Worm (Caenorhabditis elegans) whole organism, L1 larva: ENCODE measurements around the gene C35B1.9.

Source experiments
- C04F5.9 ChIP-seq: sonication (generic microtip); optimal IDR thresholded peaks from 2 replicates; lab custom pipeline; 2016; ENCODE audit warnings: missing genetic modification characterization, missing compliant biosample characterization
- C16A3.4 ChIP-seq: fragments of 150-350 bp; optimal IDR thresholded peaks from 2 replicates; lab custom pipeline; 2014; ENCODE audit warnings: missing biosample characterization, missing genetic modification characterization
- C34B4.2 ChIP-seq: sonication (generic microtip); optimal IDR thresholded peaks from 2 replicates; lab custom pipeline; 2017; ENCODE audit warnings: mild to moderate bottlenecking, missing genetic modification characterization, missing compliant biosample characterization
- alr-1 ChIP-seq: fragments of 200-800 bp; sonication (Bioruptor generic); optimal IDR thresholded peaks from 2 replicates; lab custom pipeline; 2018; ENCODE audit warnings: borderline replicate concordance, mild to moderate bottlenecking, missing genetic modification characterization, missing compliant biosample characterization
- aly-2 ChIP-seq: fragments of 150-350 bp; optimal IDR thresholded peaks from 2 replicates; lab custom pipeline; 2014; ENCODE audit warnings: missing biosample characterization, missing genetic modification characterization
- blmp-1 ChIP-seq: fragments of 150-350 bp; optimal IDR thresholded peaks from 2 replicates; lab custom pipeline; 2014; ENCODE audit warnings: missing biosample characterization, missing genetic modification characterization
- ceh-63 ChIP-seq: fragments of 200-800 bp; sonication (Bioruptor generic); optimal IDR thresholded peaks from 2 replicates; lab custom pipeline; 2018; ENCODE audit warnings: mild to moderate bottlenecking, missing genetic modification characterization, missing compliant biosample characterization
- ceh-88 ChIP-seq: fragments of 200-800 bp; sonication (Bioruptor generic); IDR thresholded peaks from 2 replicates; pipeline ENCODE4 v1.3.6; 2022; ENCODE audit warnings: missing genetic modification characterization, missing compliant biosample characterization
- dpl-1 ChIP-seq, 3 experiments: fragments of 150-350 bp in 2 of 3; sonication (generic microtip) in 1 of 3; optimal IDR thresholded peaks; 2 replicates each; lab custom pipeline; 2014 to 2017; ENCODE audit warnings: missing biosample characterization in 3 of 3, missing genetic modification characterization in 3 of 3, missing genetic modification reagents in 3 of 3
- efl-1 ChIP-seq, 4 experiments: fragments of 150-350 bp; optimal IDR thresholded peaks in 3 of 4; peaks in 1 of 4; 1 replicate in 1 of 4; 2 replicates in 3 of 4; lab custom pipeline; 2014; ENCODE audit warnings: missing biosample characterization in 2 of 4, missing genetic modification characterization in 2 of 4, missing genetic modification reagents in 2 of 4
- efl-3 ChIP-seq: fragments of 200-800 bp; sonication (Bioruptor generic); optimal IDR thresholded peaks from 2 replicates; lab custom pipeline; 2018; ENCODE audit warnings: mild to moderate bottlenecking, missing genetic modification characterization, missing compliant biosample characterization
- elt-2 ChIP-seq: sonication (generic microtip); optimal IDR thresholded peaks from 2 replicates; lab custom pipeline; 2016; ENCODE audit warnings: missing genetic modification characterization, mild to moderate bottlenecking, inconsistent platforms, missing compliant biosample characterization, missing genetic modification reagents
- elt-3 ChIP-seq, 6 experiments: fragments of 150-350 bp in 1 of 6; sonication (generic microtip); optimal IDR thresholded peaks; 2 replicates each; lab custom pipeline; 2017 to 2018; ENCODE audit warnings: missing biosample characterization in 6 of 6, missing genetic modification characterization in 6 of 6, inconsistent platforms in 1 of 6
- fkh-4 ChIP-seq: sonication (generic microtip); optimal IDR thresholded peaks from 2 replicates; lab custom pipeline; 2016; ENCODE audit warnings: missing compliant biosample characterization, missing genetic modification characterization, borderline replicate concordance
- fkh-8 ChIP-seq: sonication (generic microtip); optimal IDR thresholded peaks from 2 replicates; lab custom pipeline; 2016; ENCODE audit warnings: mild to moderate bottlenecking, missing genetic modification characterization, missing compliant biosample characterization
- hlh-17 ChIP-seq: fragments of 200-800 bp; sonication (Bioruptor generic); optimal IDR thresholded peaks from 2 replicates; lab custom pipeline; 2018; ENCODE audit warnings: missing genetic modification characterization, mild to moderate bottlenecking, missing compliant biosample characterization, moderate library complexity, borderline replicate concordance
- hpl-2 ChIP-seq: fragments of 150-350 bp; optimal IDR thresholded peaks from 2 replicates; lab custom pipeline; 2014; ENCODE audit warnings: missing biosample characterization, missing genetic modification reagents, missing genetic modification characterization
- irx-1 ChIP-seq: sonication (generic microtip); optimal IDR thresholded peaks from 2 replicates; lab custom pipeline; 2016; ENCODE audit warnings: missing genetic modification characterization, missing compliant biosample characterization
- lin-14 ChIP-seq: fragments of 200-800 bp; sonication (Bioruptor generic); optimal IDR thresholded peaks from 2 replicates; lab custom pipeline; 2018; ENCODE audit warnings: mild to moderate bottlenecking, missing genetic modification characterization, moderate library complexity, missing compliant biosample characterization
- lin-35 ChIP-seq, 2 experiments: fragments of 150-350 bp; optimal IDR thresholded peaks; 2 replicates each; lab custom pipeline; 2014; ENCODE audit warnings: missing biosample characterization in 2 of 2, missing genetic modification characterization in 2 of 2, missing genetic modification reagents in 2 of 2
- lin-39 ChIP-seq: fragments of 150-350 bp; optimal IDR thresholded peaks from 2 replicates; lab custom pipeline; 2014; ENCODE audit warnings: missing biosample characterization, missing genetic modification reagents, missing genetic modification characterization
- lir-3 ChIP-seq: sonication (generic microtip); optimal IDR thresholded peaks from 2 replicates; lab custom pipeline; 2016; ENCODE audit warnings: mild to moderate bottlenecking, missing genetic modification characterization, moderate library complexity, missing compliant biosample characterization; ENCODE audit not compliant: poor library complexity
- nhr-11 ChIP-seq: fragments of 150-350 bp; optimal IDR thresholded peaks from 2 replicates; lab custom pipeline; 2014; ENCODE audit warnings: missing biosample characterization, missing genetic modification characterization
- nhr-12 ChIP-seq: sonication (generic microtip); optimal IDR thresholded peaks from 2 replicates; lab custom pipeline; 2017; ENCODE audit warnings: missing biosample characterization, missing genetic modification characterization
- nhr-19 ChIP-seq: fragments of 200-800 bp; sonication (Bioruptor generic); conservative IDR thresholded peaks from 2 replicates; pipeline ENCODE4 v1.3.6; 2022; ENCODE audit warnings: missing genetic modification characterization, missing compliant biosample characterization
- nhr-28 ChIP-seq: fragments of 150-350 bp; optimal IDR thresholded peaks from 2 replicates; lab custom pipeline; 2014; ENCODE audit warnings: missing biosample characterization, missing genetic modification characterization
- nhr-47 ChIP-seq: sonication (generic microtip); optimal IDR thresholded peaks from 2 replicates; lab custom pipeline; 2016; ENCODE audit warnings: mild to moderate bottlenecking, missing genetic modification characterization, moderate library complexity, missing compliant biosample characterization
- nhr-71 ChIP-seq: sonication (generic microtip); optimal IDR thresholded peaks from 2 replicates; lab custom pipeline; 2016; ENCODE audit warnings: mild to moderate bottlenecking, missing genetic modification characterization, moderate library complexity, missing compliant biosample characterization
- nhr-90 ChIP-seq: sonication (generic microtip); optimal IDR thresholded peaks from 2 replicates; lab custom pipeline; 2016; ENCODE audit warnings: mild to moderate bottlenecking, missing genetic modification characterization, missing compliant biosample characterization; ENCODE audit not compliant: poor library complexity
- pag-3 ChIP-seq: sonication (generic microtip); optimal IDR thresholded peaks from 2 replicates; lab custom pipeline; 2017; ENCODE audit warnings: missing genetic modification characterization, mild to moderate bottlenecking, missing compliant biosample characterization, antibody characterized with exemption, borderline replicate concordance; ENCODE audit not compliant: insufficient read depth
- snu-23 ChIP-seq: sonication (generic microtip); optimal IDR thresholded peaks from 2 replicates; lab custom pipeline; 2016; ENCODE audit warnings: missing genetic modification characterization, missing compliant biosample characterization
- sox-4 ChIP-seq: sonication (generic microtip); optimal IDR thresholded peaks from 2 replicates; lab custom pipeline; 2016; ENCODE audit warnings: missing genetic modification characterization, missing compliant biosample characterization
- sup-37 ChIP-seq: fragments of 200-800 bp; sonication (Bioruptor generic); optimal IDR thresholded peaks from 2 replicates; lab custom pipeline; 2018; ENCODE audit warnings: mild to moderate bottlenecking, missing genetic modification characterization, missing compliant biosample characterization
- swsn-7 ChIP-seq: sonication (generic microtip); optimal IDR thresholded peaks from 2 replicates; lab custom pipeline; 2016; ENCODE audit warnings: missing genetic modification characterization, missing compliant biosample characterization
- tbx-2 ChIP-seq: sonication (generic microtip); optimal IDR thresholded peaks from 2 replicates; lab custom pipeline; 2016; ENCODE audit warnings: missing genetic modification characterization, missing compliant biosample characterization
- unc-130 ChIP-seq: fragments of 150-350 bp; optimal IDR thresholded peaks from 2 replicates; lab custom pipeline; 2017; ENCODE audit warnings: missing biosample characterization, missing genetic modification characterization, inconsistent platforms
- unc-98 ChIP-seq: fragments of 200-800 bp; sonication (Bioruptor generic); IDR thresholded peaks from 2 replicates; pipeline ENCODE4 v1.3.6; 2022; ENCODE audit warnings: missing genetic modification characterization, missing compliant biosample characterization
- vab-15 ChIP-seq: sonication (generic microtip); optimal IDR thresholded peaks from 2 replicates; lab custom pipeline; 2017; ENCODE audit warnings: missing genotype, mild to moderate bottlenecking, missing genetic modification characterization, missing compliant biosample characterization
- xbp-1 ChIP-seq: sonication (generic microtip); optimal IDR thresholded peaks from 2 replicates; lab custom pipeline; 2016; ENCODE audit warnings: missing genetic modification characterization, missing compliant biosample characterization
- zag-1 ChIP-seq: fragments of 150-350 bp; optimal IDR thresholded peaks from 2 replicates; lab custom pipeline; 2014; ENCODE audit warnings: missing biosample characterization, missing genetic modification characterization
- ztf-11 ChIP-seq, 2 experiments: sonication (generic microtip); optimal IDR thresholded peaks; 2 replicates each; lab custom pipeline; 2016 to 2017; ENCODE audit warnings: missing genetic modification characterization in 2 of 2, missing biosample characterization in 1 of 2, missing compliant biosample characterization in 1 of 2

C35B1.9 gene

DNA sequence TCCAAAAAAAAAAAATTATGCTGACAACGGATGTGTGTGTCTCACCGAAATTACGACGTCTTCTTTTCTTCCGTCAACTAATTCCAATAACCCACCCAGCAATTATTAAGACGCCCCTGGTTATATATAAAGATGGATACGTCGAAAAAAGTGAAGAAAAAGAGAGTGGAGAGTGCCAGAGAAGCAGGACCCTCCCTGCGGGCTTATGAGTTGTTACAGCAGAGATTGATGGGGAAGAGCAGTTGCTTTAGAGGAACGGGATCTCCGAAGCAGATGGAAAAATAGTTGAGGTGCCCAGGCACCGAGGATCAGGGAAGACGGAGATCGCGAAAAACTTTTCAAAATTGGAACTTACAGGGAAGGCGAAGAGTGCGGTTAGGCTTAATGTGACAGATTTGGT, 25.4 kb downstream of the C35B1.9 start:
- TF ChIP-seq nhr-28 (tag; lab: Kevin White, UChicago) (no peak), alr-1 (tag; lab: Kevin White, UChicago) (no peak), ceh-63 (GFP tag; lab: Kevin White, UChicago) (no peak), fkh-8 (no peak), sup-37 (GFP tag; lab: Kevin White, UChicago) (no peak), xbp-1 (tag; lab: Kevin White, UChicago) (no peak), C16A3.4 (tag; lab: Kevin White, UChicago) (no peak), pag-3 (no peak)

DNA sequence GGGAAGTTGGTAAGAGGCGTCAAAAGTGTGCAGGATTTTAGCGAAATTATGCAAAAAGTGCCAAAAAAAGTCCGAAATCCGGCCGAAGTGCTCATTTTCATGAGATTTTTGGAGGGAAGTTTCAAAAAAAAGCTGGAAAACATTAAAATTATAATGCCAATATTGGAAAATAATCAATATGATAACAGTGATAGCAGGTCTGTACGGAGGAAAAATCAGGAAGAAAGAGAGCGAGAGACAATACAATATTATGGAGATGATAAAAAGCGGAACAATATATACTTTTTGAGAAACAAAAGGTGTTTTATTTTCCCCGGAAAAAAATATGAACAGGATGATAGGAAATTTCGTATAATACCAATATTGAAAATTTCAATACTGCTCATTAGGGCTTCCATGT, 27.3 kb downstream of the C35B1.9 start:
- TF ChIP-seq ceh-88 (GFP tag; lab: Robert Waterston, UW) (no peak), elt-3 (tag; optimal IDR thresholded peaks at IDR 0.05; lab: Kevin White, UChicago) (no peak), blmp-1 (tag; lab: Kevin White, UChicago) (no peak), lir-3 (tag; lab: Kevin White, UChicago) (no peak), vab-15 (tag; lab: Kevin White, UChicago) (no peak), nhr-71 (tag; lab: Kevin White, UChicago) (no peak), elt-2 (tag; lab: Kevin White, UChicago) (peak; percentile 34), nhr-90 (tag; lab: Kevin White, UChicago) (no peak)

DNA sequence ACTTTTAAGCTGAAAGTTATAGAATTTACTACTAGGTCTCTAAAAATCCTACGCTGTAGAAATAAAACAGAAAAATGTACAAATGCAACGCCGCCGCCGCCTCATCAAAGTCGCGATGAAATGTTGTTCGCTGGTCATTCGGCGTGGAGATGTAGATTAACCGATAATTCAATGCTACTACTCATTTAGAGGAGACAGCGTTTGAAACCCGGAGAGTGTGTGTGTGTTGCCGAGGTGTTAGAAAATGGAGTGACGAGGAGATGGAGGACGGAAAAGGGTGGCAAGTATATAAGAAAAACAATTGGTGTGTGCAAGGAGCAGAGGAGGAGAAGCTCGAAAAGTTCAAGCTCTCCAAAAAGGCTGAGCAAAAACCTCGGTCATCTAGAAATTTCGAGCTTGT, 28.5 kb downstream of the C35B1.9 start:
- peak in 1 of 3 experiments; percentile 17 for TF ChIP-seq dpl-1 (GFP tag; optimal IDR thresholded peaks at IDR 0.05; lab: Kevin White, UChicago)
- no peak for TF ChIP-seq efl-1 (optimal IDR thresholded peaks at IDR 0.05; lab: Kevin White, UChicago)
- TF ChIP-seq efl-1 (GFP tag; optimal IDR thresholded peaks at IDR 0.05 in 1 of 2; lab: Kevin White, UChicago): peak in 1 of 2 experiments; percentile 45
- TF ChIP-seq fkh-8: peak; percentile 2
- TF ChIP-seq snu-23 (GFP tag; lab: Kevin White, UChicago): peak; percentile 4
- peak; percentile 57 for TF ChIP-seq lin-14
- no peak for TF ChIP-seq hpl-2 (GFP tag; lab: Kevin White, UChicago)

ce11 chrIV:4051539-4051938, 29.2 kb downstream of the C35B1.9 start, which contains the start of gene wrt-5:
TSS of gene wrt-5 (minus strand) at chrIV:4051639.
- TF ChIP-seq unc-130 (tag; lab: Kevin White, UChicago): no peak
- no peak for TF ChIP-seq elt-2 (tag; lab: Kevin White, UChicago)
- no peak for TF ChIP-seq nhr-47 (tag; lab: Kevin White, UChicago)
- TF ChIP-seq nhr-28 (tag; lab: Kevin White, UChicago): no peak
- no peak for TF ChIP-seq swsn-7
- TF ChIP-seq, all 84 proteins: peak for 0

DNA sequence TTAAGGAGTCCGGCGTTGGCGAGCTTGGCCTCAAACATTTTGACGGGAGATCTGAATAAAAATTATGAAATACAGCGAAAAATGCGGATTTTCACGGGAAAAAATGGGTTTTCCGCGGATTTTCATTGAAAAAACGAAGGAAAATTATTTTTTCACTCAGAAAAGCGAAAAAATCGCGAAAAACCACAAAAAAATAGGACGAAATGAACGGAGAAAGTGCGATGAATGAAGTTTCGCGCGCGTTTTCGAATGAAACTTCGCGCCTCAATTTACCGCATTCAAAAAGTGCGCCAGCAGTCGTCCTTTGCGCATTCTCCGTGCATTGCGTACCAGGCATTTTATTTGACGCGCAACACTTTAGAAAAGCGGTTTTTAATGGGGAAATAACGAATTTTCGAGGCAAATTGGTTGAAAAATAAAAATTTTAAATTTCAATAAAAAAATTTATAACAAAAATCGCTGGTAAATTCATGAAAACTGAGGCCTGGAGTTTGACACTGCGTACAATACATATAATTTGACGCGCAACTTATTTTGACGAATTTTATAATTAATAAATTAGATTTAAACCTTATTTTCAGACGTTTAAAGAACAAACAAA, 31.2 kb downstream of the C35B1.9 start, which contains the start of gene pcn-1:
Gene pcn-1 (minus strand): TSS at position 51 of the 601 bp plus-strand sequence.
- TF ChIP-seq blmp-1 (tag; lab: Kevin White, UChicago) (peak; percentile 77), irx-1 (tag; lab: Kevin White, UChicago) (peak; percentile 99), zag-1 (tag; lab: Kevin White, UChicago) (peak; percentile 12), sox-4 (tag; lab: Kevin White, UChicago) (peak; percentile 97), tbx-2 (peak; percentile 99), C34B4.2 (tag; lab: Kevin White, UChicago) (peak; percentile 80), nhr-12 (tag; lab: Kevin White, UChicago) (no peak), nhr-28 (tag; lab: Kevin White, UChicago) (no peak), sup-37 (GFP tag; lab: Kevin White, UChicago) (peak; percentile 96), unc-98 (GFP tag; lab: Robert Waterston, UW) (peak; percentile 93), nhr-47 (tag; lab: Kevin White, UChicago) (peak; percentile 99), lin-39 (tag; lab: Kevin White, UChicago) (peak; percentile 90), hlh-17 (GFP tag; lab: Kevin White, UChicago) (no peak), fkh-8 (peak; percentile 97), lin-35 (GFP tag; optimal IDR thresholded peaks at IDR 0.05; lab: Kevin White, UChicago) (peak; percentile 98), nhr-19 (GFP tag; lab: Robert Waterston, UW) (peak; percentile 97), nhr-11 (tag; lab: Kevin White, UChicago) (peak; percentile 91), efl-3 (GFP tag; lab: Kevin White, UChicago) (peak; percentile 100), aly-2 (tag; lab: Kevin White, UChicago) (peak; percentile 44), pag-3 (no peak), C04F5.9 (tag; lab: Kevin White, UChicago) (peak; percentile 94), C16A3.4 (tag; lab: Kevin White, UChicago) (peak; percentile 91), fkh-4 (tag; lab: Kevin White, UChicago) (peak; percentile 91), ztf-11 (tag; optimal IDR thresholded peaks at IDR 0.05; lab: Kevin White, UChicago) (peak; percentile 68 to 94)
